Worm (Caenorhabditis elegans) whole organism, early embryonic: Measurements from ENCODE around the gene C56E6.2.

Experiments
- F13C5.2 ChIP-seq: sonication (generic microtip); optimal IDR thresholded peaks from 2 replicates; lab custom pipeline; 2017; ENCODE audit warnings: mild to moderate bottlenecking, missing genetic modification characterization, inconsistent platforms, missing compliant biosample characterization
- aly-1 ChIP-seq: sonication (generic microtip); optimal IDR thresholded peaks from 2 replicates; lab custom pipeline; 2016; ENCODE audit warnings: missing genetic modification characterization, missing compliant biosample characterization
- ama-1 ChIP-seq: fragments of 150-350 bp; optimal IDR thresholded peaks from 2 replicates; lab custom pipeline; 2014
- ceh-13 ChIP-seq: fragments of 200-800 bp; sonication (Bioruptor generic); optimal IDR thresholded peaks from 2 replicates; lab custom pipeline; 2018; ENCODE audit warnings: mild to moderate bottlenecking, missing genetic modification characterization, missing compliant biosample characterization
- ets-7 ChIP-seq: sonication (generic microtip); optimal IDR thresholded peaks from 2 replicates; lab custom pipeline; 2016; ENCODE audit warnings: missing genotype, missing genetic modification characterization, missing compliant biosample characterization
- flt-1 ChIP-seq: fragments of 200-800 bp; sonication (Bioruptor generic); IDR thresholded peaks from 2 replicates; pipeline ENCODE4 v1.3.6; 2022; ENCODE audit warnings: missing genetic modification characterization, missing compliant biosample characterization
- hnd-1 ChIP-seq: sonication (generic microtip); optimal IDR thresholded peaks from 2 replicates; lab custom pipeline; 2016; ENCODE audit warnings: missing genetic modification characterization, missing compliant biosample characterization
- scrt-1 ChIP-seq: fragments of 200-800 bp; sonication (Bioruptor generic); IDR thresholded peaks from 2 replicates; pipeline ENCODE4 v1.3.6; 2022; ENCODE audit warnings: missing genetic modification characterization, missing compliant biosample characterization
- tbx-37 ChIP-seq: fragments of 200-800 bp; sonication (Bioruptor generic); conservative IDR thresholded peaks from 2 replicates; pipeline ENCODE4 v1.3.6; 2022; ENCODE audit warnings: missing genetic modification reagents, missing genetic modification characterization, missing compliant biosample characterization
- tra-4 ChIP-seq: sonication (generic microtip); optimal IDR thresholded peaks from 2 replicates; lab custom pipeline; 2017; ENCODE audit warnings: missing genetic modification characterization, missing compliant biosample characterization

- no peak for TF ChIP-seq ama-1 (lab: Kevin White, UChicago)
- no peak for TF ChIP-seq scrt-1
- no peak for TF ChIP-seq hnd-1 (tag; lab: Kevin White, UChicago)
- TF ChIP-seq F13C5.2 (tag; lab: Kevin White, UChicago): no peak
- no peak for TF ChIP-seq flt-1 (GFP tag; lab: Robert Waterston, UW)
- TF ChIP-seq aly-1 (tag; lab: Kevin White, UChicago): no peak
- TF ChIP-seq ceh-13: no peak
- no peak for TF ChIP-seq ets-7 (tag; lab: Kevin White, UChicago)
- TF ChIP-seq tbx-37 (GFP tag; lab: Robert Waterston, UW): no peak
- no peak for TF ChIP-seq tra-4 (tag; lab: Kevin White, UChicago)
Measured at ce11 chrII:6502826-6503225, 21.9 kb upstream of the C56E6.2 start, which contains the start of gene R05G9.1.
